Worm (Caenorhabditis elegans): Measurements from ENCODE around the gene T13H5.8.

- TF ChIP-seq him-1 (tag; optimal IDR thresholded peaks at IDR 0.05) (no peak), W03F9.2 (tag; optimal IDR thresholded peaks at IDR 0.05) (no peak)
Observed at ce11 chrII:8554568-8554967, 36.3 kb downstream of the T13H5.8 start.

Data from whole organism, L4/young adult.